Fruit fly (Drosophila melanogaster) whole organism, embryonic: ENCODE measurements around the gene CG32333.

Experiments
- CG11695 ChIP-seq: fragments of 200-800 bp; sonication (Bioruptor generic); IDR thresholded peaks from 3 replicates; pipeline ENCODE4 v1.3.6; 2022; ENCODE audit warnings: missing biosample characterization, missing genetic modification characterization
- CG11696 ChIP-seq: fragments of 200-800 bp; sonication (Bioruptor generic); IDR thresholded peaks from 2 replicates; pipeline ENCODE4 v1.3.6; 2022; ENCODE audit warnings: missing biosample characterization, missing genetic modification characterization
- CG11723 ChIP-seq: fragments of 200-800 bp; sonication (Bioruptor generic); optimal IDR thresholded peaks from 2 replicates; lab custom pipeline; 2017; ENCODE audit warnings: missing biosample characterization, mild to moderate bottlenecking, missing genetic modification characterization
- CG12071 ChIP-seq: fragments of 200-800 bp; sonication (Bioruptor generic); optimal IDR thresholded peaks from 3 replicates; lab custom pipeline; 2018; ENCODE audit warnings: missing biosample characterization, mild to moderate bottlenecking, missing genetic modification characterization
- CG12155 ChIP-seq: fragments of 200-800 bp; sonication (Bioruptor generic); optimal IDR thresholded peaks from 3 replicates; lab custom pipeline; 2016; ENCODE audit warnings: missing biosample characterization, missing genetic modification characterization
- CG14860 ChIP-seq: fragments of 200-800 bp; sonication (Bioruptor generic); IDR thresholded peaks from 3 replicates; pipeline ENCODE4 v1.3.6; 2022; ENCODE audit warnings: missing biosample characterization, missing genetic modification characterization; ENCODE audit not compliant: partially characterized antibody
- CG1603 ChIP-seq: fragments of 200-800 bp; sonication (Bioruptor generic); optimal IDR thresholded peaks from 2 replicates; lab custom pipeline; 2019; ENCODE audit warnings: missing biosample characterization, mild to moderate bottlenecking, missing genetic modification characterization, moderate library complexity
- CG16863 ChIP-seq: fragments of 200-800 bp; sonication (Bioruptor generic); optimal IDR thresholded peaks from 3 replicates; lab custom pipeline; 2016; ENCODE audit warnings: missing biosample characterization, missing genetic modification characterization
- CG17568 ChIP-seq: fragments of 200-800 bp; sonication (Bioruptor generic); optimal IDR thresholded peaks from 2 replicates; lab custom pipeline; 2018; ENCODE audit warnings: missing biosample characterization, mild to moderate bottlenecking, missing genetic modification characterization, moderate library complexity
- CG18262 ChIP-seq: fragments of 200-800 bp; optimal IDR thresholded peaks from 3 replicates; lab custom pipeline; 2019; ENCODE audit warnings: missing biosample characterization, mild to moderate bottlenecking, missing genetic modification characterization, moderate library complexity
- CG18764 ChIP-seq: fragments of 200-800 bp; sonication (Bioruptor generic); optimal IDR thresholded peaks from 3 replicates; lab custom pipeline; 2016; ENCODE audit warnings: missing biosample characterization, missing genetic modification characterization
- CG2712 ChIP-seq: fragments of 200-800 bp; optimal IDR thresholded peaks from 3 replicates; lab custom pipeline; 2019; ENCODE audit warnings: missing biosample characterization, mild to moderate bottlenecking, missing genetic modification characterization, moderate library complexity
- CG3065 ChIP-seq: fragments of 200-800 bp; sonication (Bioruptor generic); optimal IDR thresholded peaks from 2 replicates; lab custom pipeline; 2016; ENCODE audit warnings: missing biosample characterization, missing genetic modification characterization
- CG3281 ChIP-seq: fragments of 200-800 bp; sonication (Bioruptor generic); optimal IDR thresholded peaks from 3 replicates; lab custom pipeline; 2017; ENCODE audit warnings: missing biosample characterization, mild to moderate bottlenecking, missing genetic modification characterization
- CG3838 ChIP-seq: fragments of 200-800 bp; sonication (Bioruptor generic); optimal IDR thresholded peaks from 3 replicates; lab custom pipeline; 2016; ENCODE audit warnings: missing biosample characterization, missing genetic modification characterization
- CG6683 ChIP-seq: fragments of 200-800 bp; sonication (Bioruptor generic); optimal IDR thresholded peaks from 2 replicates; lab custom pipeline; 2017; ENCODE audit warnings: missing biosample characterization, mild to moderate bottlenecking, missing genetic modification characterization, missing genetic modification reagents
- CG7357 ChIP-seq: fragments of 200-800 bp; sonication (Bioruptor generic); IDR thresholded peaks from 3 replicates; pipeline ENCODE4 v1.3.6; 2022; ENCODE audit warnings: missing biosample characterization, missing genetic modification characterization
- CG7745 ChIP-seq: fragments of 200-800 bp; sonication (Bioruptor generic); optimal IDR thresholded peaks from 2 replicates; lab custom pipeline; 2018; ENCODE audit warnings: missing biosample characterization, mild to moderate bottlenecking, missing genetic modification characterization, moderate library complexity
- CG7839 ChIP-seq: fragments of 200-800 bp; sonication (Bioruptor generic); optimal IDR thresholded peaks from 3 replicates; lab custom pipeline; 2018; ENCODE audit warnings: missing biosample characterization, mild to moderate bottlenecking, missing genetic modification characterization, moderate library complexity
- CG7928 ChIP-seq: fragments of 200-800 bp; sonication (Bioruptor generic); optimal IDR thresholded peaks from 2 replicates; lab custom pipeline; 2017; ENCODE audit warnings: missing biosample characterization, mild to moderate bottlenecking, missing genetic modification characterization
- CG7963 ChIP-seq: fragments of 200-800 bp; sonication (Bioruptor generic); IDR thresholded peaks from 3 replicates; pipeline ENCODE4 v1.3.6; 2022; ENCODE audit warnings: missing biosample characterization, missing genetic modification characterization; ENCODE audit not compliant: partially characterized antibody
- CG9932 ChIP-seq: fragments of 200-800 bp; sonication (Bioruptor generic); IDR thresholded peaks from 2 replicates; pipeline ENCODE4 v1.3.6; 2022; ENCODE audit warnings: missing biosample characterization, missing genetic modification characterization
- Dip3 ChIP-seq: fragments of 200-800 bp; sonication (Bioruptor generic); optimal IDR thresholded peaks from 3 replicates; lab custom pipeline; 2016; ENCODE audit warnings: missing biosample characterization, missing genetic modification characterization
- HLH3B ChIP-seq: fragments of 200-800 bp; sonication (Bioruptor generic); IDR thresholded peaks from 2 replicates; pipeline ENCODE4 v1.3.6; 2022; ENCODE audit warnings: missing biosample characterization, missing genetic modification characterization
- Hand ChIP-seq: fragments of 200-800 bp; sonication (Bioruptor generic); optimal IDR thresholded peaks from 2 replicates; lab custom pipeline; 2017; ENCODE audit warnings: mild to moderate bottlenecking, missing biosample characterization, missing genetic modification reagents, missing genetic modification characterization
- Hmr ChIP-seq: fragments of 200-800 bp; sonication (Bioruptor generic); optimal IDR thresholded peaks from 3 replicates; lab custom pipeline; 2017; ENCODE audit warnings: mild to moderate bottlenecking, missing biosample characterization, missing genetic modification reagents, missing genetic modification characterization
- Max ChIP-seq: fragments of 200-800 bp; sonication (Bioruptor generic); optimal IDR thresholded peaks from 2 replicates; lab custom pipeline; 2016; ENCODE audit warnings: missing biosample characterization, mild to moderate bottlenecking, missing genetic modification characterization
- Oli ChIP-seq: fragments of 200-800 bp; sonication (Bioruptor generic); optimal IDR thresholded peaks from 2 replicates; lab custom pipeline; 2018; ENCODE audit warnings: missing biosample characterization, mild to moderate bottlenecking, missing genetic modification characterization, moderate library complexity
- Xbp1 ChIP-seq: fragments of 200-800 bp; sonication (Bioruptor generic); optimal IDR thresholded peaks from 3 replicates; lab custom pipeline; 2016; ENCODE audit warnings: missing biosample characterization, mild to moderate bottlenecking, missing genetic modification characterization
- ab ChIP-seq: fragments of 200-800 bp; sonication (Bioruptor generic); optimal IDR thresholded peaks from 2 replicates; lab custom pipeline; 2016; ENCODE audit warnings: missing biosample characterization, missing genetic modification characterization
- aop ChIP-seq: fragments of 200-800 bp; sonication (Bioruptor generic); IDR thresholded peaks from 2 replicates; pipeline ENCODE4 v1.3.6; 2022; ENCODE audit warnings: missing biosample characterization, missing genetic modification characterization
- crol ChIP-seq: fragments of 200-800 bp; sonication (Bioruptor generic); IDR thresholded peaks from 2 replicates; pipeline ENCODE4 v1.3.6; 2022; ENCODE audit warnings: missing biosample characterization, missing genetic modification characterization
- da ChIP-seq: fragments of 200-800 bp; sonication (Bioruptor generic); optimal IDR thresholded peaks from 2 replicates; lab custom pipeline; 2016; ENCODE audit warnings: missing biosample characterization, missing genetic modification characterization
- dm ChIP-seq: fragments of 200-800 bp; sonication (Bioruptor generic); optimal IDR thresholded peaks from 3 replicates; lab custom pipeline; 2016; ENCODE audit warnings: missing biosample characterization, missing genetic modification characterization
- dmrt99B ChIP-seq: fragments of 200-800 bp; sonication (Bioruptor generic); optimal IDR thresholded peaks from 2 replicates; lab custom pipeline; 2018; ENCODE audit warnings: missing biosample characterization, mild to moderate bottlenecking, missing genetic modification characterization, moderate library complexity
- gce ChIP-seq: fragments of 200-800 bp; sonication (Bioruptor generic); IDR thresholded peaks from 3 replicates; pipeline ENCODE4 v1.3.6; 2022; ENCODE audit warnings: missing biosample characterization, missing genetic modification characterization
- gcm ChIP-seq: fragments of 200-800 bp; sonication (Bioruptor generic); optimal IDR thresholded peaks from 2 replicates; lab custom pipeline; 2019; ENCODE audit warnings: missing biosample characterization, mild to moderate bottlenecking, missing genetic modification characterization, moderate library complexity
- hbn ChIP-seq: fragments of 200-800 bp; sonication (Bioruptor generic); IDR thresholded peaks from 2 replicates; pipeline ENCODE4 v1.3.6; 2022; ENCODE audit warnings: missing biosample characterization, missing genetic modification characterization; ENCODE audit not compliant: partially characterized antibody
- inv ChIP-seq: fragments of 200-800 bp; sonication (Bioruptor generic); IDR thresholded peaks from 2 replicates; pipeline ENCODE4 v1.3.6; 2022; ENCODE audit warnings: missing biosample characterization, missing genetic modification characterization; ENCODE audit not compliant: partially characterized antibody
- lab ChIP-seq: fragments of 200-800 bp; sonication (Bioruptor generic); optimal IDR thresholded peaks from 3 replicates; lab custom pipeline; 2017; ENCODE audit warnings: missing biosample characterization, missing genetic modification characterization, mild to moderate bottlenecking, moderate library complexity, missing genetic modification reagents
- pan ChIP-seq, 4 experiments: fragments of >200 bp in 3 of 4; fragments of 200-800 bp in 1 of 4; sonication (Bioruptor generic) in 1 of 4; optimal IDR thresholded peaks in 3 of 4; IDR thresholded peaks in 1 of 4; 2 replicates each; pipeline versions ENCODE4 v1.3.6 to Lab custom; 2017 to 2022; ENCODE audit warnings: missing biosample characterization in 2 of 4, missing genetic modification characterization in 2 of 4, mixed read lengths in 1 of 4
- pfk ChIP-seq: fragments of 200-800 bp; sonication (Bioruptor generic); optimal IDR thresholded peaks from 2 replicates; lab custom pipeline; 2018; ENCODE audit warnings: missing biosample characterization, mild to moderate bottlenecking, missing genetic modification characterization, moderate library complexity
- run ChIP-seq: fragments of 200-800 bp; sonication (Bioruptor generic); optimal IDR thresholded peaks from 3 replicates; lab custom pipeline; 2018; ENCODE audit warnings: missing biosample characterization, mild to moderate bottlenecking, missing genetic modification characterization
- tup ChIP-seq: fragments of 200-800 bp; sonication (Bioruptor generic); optimal IDR thresholded peaks from 2 replicates; lab custom pipeline; 2016; ENCODE audit warnings: missing biosample characterization, mild to moderate bottlenecking, missing genetic modification characterization, moderate library complexity
- unpg ChIP-seq: fragments of 200-800 bp; sonication (Bioruptor generic); optimal IDR thresholded peaks from 3 replicates; lab custom pipeline; 2018; ENCODE audit warnings: missing biosample characterization, mild to moderate bottlenecking, missing genetic modification characterization, moderate library complexity
- usp ChIP-seq: fragments of >200 bp; optimal IDR thresholded peaks from 2 replicates; lab custom pipeline; 2017; ENCODE audit warnings: missing biosample characterization, missing genetic modification characterization

CG32333 gene

dm6 chr3L:1319097-1319725 lies 43.5 kb downstream of the CG32333 start (continued):
- peak; percentile 73 for TF ChIP-seq run (tag; lab: Kevin White, UChicago)

dm6 chr3L:1320230-1320930 lies 44.6 kb downstream of the CG32333 start:
- no peak for TF ChIP-seq CG7357
- no peak for TF ChIP-seq CG3065 (GFP tag; lab: Kevin White, UChicago)
- TF ChIP-seq CG9932 (GFP tag; lab: Robert Waterston, UW) = 0 out of 2 replicates have a peak, but pooled peaks have one; percentile 31
- no peak for TF ChIP-seq CG14860 (GFP tag; lab: Robert Waterston, UW)
- no peak for TF ChIP-seq inv (GFP tag; lab: Robert Waterston, UW)
- peak; percentile 2 for TF ChIP-seq CG2712 (tag; lab: Kevin White, UChicago)
- no peak for TF ChIP-seq CG18764 (GFP tag; lab: Kevin White, UChicago)
- TF ChIP-seq lab (GFP tag; lab: Kevin White, UChicago) = peak; percentile 57
- TF ChIP-seq Xbp1 (GFP tag; lab: Kevin White, UChicago) = peak; percentile 15
- TF ChIP-seq unpg = peak; percentile 8
- peak; percentile 32 for TF ChIP-seq CG1603
- TF ChIP-seq CG7745 (tag; lab: Kevin White, UChicago) = peak; percentile 99
- TF ChIP-seq Oli (tag; lab: Kevin White, UChicago) = peak; percentile 28
- peak; percentile 16 for TF ChIP-seq Max (GFP tag; lab: Kevin White, UChicago)
- TF ChIP-seq HLH3B (GFP tag; lab: Robert Waterston, UW) = 0 out of 2 replicates have a peak, but pooled peaks have one; percentile 26
- no peak for TF ChIP-seq CG6683 (GFP tag; lab: Kevin White, UChicago)
- no peak for TF ChIP-seq crol (GFP tag; lab: Robert Waterston, UW)
- TF ChIP-seq CG17568 (GFP tag; lab: Kevin White, UChicago) = no peak
- no peak for TF ChIP-seq gcm (GFP tag; lab: Kevin White, UChicago)
- TF ChIP-seq CG3281 (GFP tag; lab: Kevin White, UChicago) = peak; percentile 49
- peak; percentile 28 for TF ChIP-seq Dip3 (GFP tag; lab: Kevin White, UChicago)
- TF ChIP-seq hbn (GFP tag; lab: Robert Waterston, UW) = no peak
- no peak for TF ChIP-seq gce (GFP tag; lab: Robert Waterston, UW)
- TF ChIP-seq da (GFP tag; lab: Kevin White, UChicago) = no peak
- TF ChIP-seq pan (optimal IDR thresholded peaks at IDR 0.05; lab: Kevin White, UChicago) = no peak
- no peak for TF ChIP-seq pan (GFP tag; optimal IDR thresholded peaks at IDR 0.05 in 1 of 2, IDR thresholded peaks at IDR 0.05 in 1 of 2)
- TF ChIP-seq CG7963 = no peak
- TF ChIP-seq pfk = no peak
- peak; percentile 10 for TF ChIP-seq CG18262
- TF ChIP-seq Hand (GFP tag; lab: Kevin White, UChicago) = no peak
- TF ChIP-seq ab = no peak
- TF ChIP-seq CG7839 (tag; lab: Kevin White, UChicago) = peak; percentile 38
- TF ChIP-seq CG3838 = no peak
- TF ChIP-seq dmrt99B (tag; lab: Kevin White, UChicago) = peak; percentile 23
- TF ChIP-seq CG7928 (GFP tag; lab: Kevin White, UChicago) = no peak
- peak; percentile 20 for TF ChIP-seq Hmr (GFP tag; lab: Kevin White, UChicago)
- no peak for TF ChIP-seq usp (GFP tag; lab: Kevin White, UChicago)
- TF ChIP-seq CG11695 (GFP tag; lab: Robert Waterston, UW) = no peak
- no peak for TF ChIP-seq CG12071
- TF ChIP-seq CG11696 (GFP tag; lab: Robert Waterston, UW) = no peak
- TF ChIP-seq dm (GFP tag; lab: Kevin White, UChicago) = no peak
- TF ChIP-seq tup (GFP tag; lab: Kevin White, UChicago) = no peak
- no peak for TF ChIP-seq CG16863 (GFP tag; lab: Kevin White, UChicago)
- TF ChIP-seq CG11723 (GFP tag; lab: Kevin White, UChicago) = no peak
- TF ChIP-seq CG12155 = no peak
- no peak for TF ChIP-seq aop (GFP tag; lab: Robert Waterston, UW)
